Fruit fly (Drosophila melanogaster): ENCODE measurements around the gene Gnmt.

Gnmt gene

dm6 chr3R:12712178-12713172 is 38.1 kb downstream of the Gnmt start, which contains the start of gene PolQ:
TSS of gene PolQ (minus strand) at chr3R:12712299.
- peak; percentile 96 for TF ChIP-seq N (GFP tag; optimal IDR thresholded peaks at IDR 0.05)
- peak; percentile 68 for TF ChIP-seq Hr78 (GFP tag; optimal IDR thresholded peaks at IDR 0.05)

dm6 chr3R:12715253-12715652 is 40.8 kb downstream of the Gnmt start:
- no peak for TF ChIP-seq Dfd (GFP tag; optimal IDR thresholded peaks at IDR 0.05)
- no peak for TF ChIP-seq brk (GFP tag; optimal IDR thresholded peaks at IDR 0.05)
- TF ChIP-seq CG32264 (GFP tag; optimal IDR thresholded peaks at IDR 0.05) = no peak
- no peak for TF ChIP-seq Hnf4 (GFP tag; optimal IDR thresholded peaks at IDR 0.05)
- no peak for TF ChIP-seq jim (GFP tag; optimal IDR thresholded peaks at IDR 0.05)
- TF ChIP-seq dmrt93B (GFP tag; optimal IDR thresholded peaks at IDR 0.05) = no peak
- no peak for TF ChIP-seq dl (GFP tag; optimal IDR thresholded peaks at IDR 0.05; ENCODE audit: insufficient read depth in 1 of 2, partially characterized antibody in 2 of 2)
- no peak for TF ChIP-seq dsf (GFP tag; optimal IDR thresholded peaks at IDR 0.05; ENCODE audit: borderline replicate concordance)
- no peak for TF ChIP-seq foxo (GFP tag; optimal IDR thresholded peaks at IDR 0.05)

- no peak for TF ChIP-seq h (GFP tag; optimal IDR thresholded peaks at IDR 0.05)
- TF ChIP-seq Rel (GFP tag; optimal IDR thresholded peaks at IDR 0.05) = no peak
- peak; percentile 70 for TF ChIP-seq Rel (tag; optimal IDR thresholded peaks at IDR 0.05)
- TF ChIP-seq Sp1 (GFP tag; optimal IDR thresholded peaks at IDR 0.05) = peak; percentile 57
Measured at dm6 chr3R:12716251-12716650, 41.8 kb downstream of the Gnmt start.

dm6 chr3R:12716894-12717293 is 42.5 kb downstream of the Gnmt start:
- TF ChIP-seq Myc (optimal IDR thresholded peaks at IDR 0.05) (no peak), jim (GFP tag; optimal IDR thresholded peaks at IDR 0.05) (no peak), psq (GFP tag; optimal IDR thresholded peaks at IDR 0.05) (no peak), br (GFP tag; optimal IDR thresholded peaks at IDR 0.05) (no peak), sage (GFP tag; optimal IDR thresholded peaks at IDR 0.05) (no peak), foxo (GFP tag; optimal IDR thresholded peaks at IDR 0.05) (no peak), lola (GFP tag; optimal IDR thresholded peaks at IDR 0.05) (no peak), tai (GFP tag; optimal IDR thresholded peaks at IDR 0.05) (no peak), OdsH (GFP tag; optimal IDR thresholded peaks at IDR 0.05) (no peak), dmrt93B (GFP tag; optimal IDR thresholded peaks at IDR 0.05) (no peak), Vsx2 (GFP tag; optimal IDR thresholded peaks at IDR 0.05; ENCODE audit: partially characterized antibody) (no peak), h (GFP tag; optimal IDR thresholded peaks at IDR 0.05) (no peak), Mio (GFP tag; optimal IDR thresholded peaks at IDR 0.05) (no peak), dsf (GFP tag; optimal IDR thresholded peaks at IDR 0.05; ENCODE audit: borderline replicate concordance) (no peak), GATAd (GFP tag; optimal IDR thresholded peaks at IDR 0.05) (no peak), rgr (GFP tag; optimal IDR thresholded peaks at IDR 0.05) (no peak), Dfd (GFP tag; optimal IDR thresholded peaks at IDR 0.05) (no peak), Abd-B (GFP tag; optimal IDR thresholded peaks at IDR 0.05) (no peak)

- no peak for TF ChIP-seq brk (GFP tag; optimal IDR thresholded peaks at IDR 0.05)
- peak; percentile 45 for TF ChIP-seq rgr (GFP tag; optimal IDR thresholded peaks at IDR 0.05)
- peak; percentile 29 for TF ChIP-seq ey (GFP tag; optimal IDR thresholded peaks at IDR 0.05)
- no peak for TF ChIP-seq dl (GFP tag; optimal IDR thresholded peaks at IDR 0.05; ENCODE audit: insufficient read depth in 1 of 2, partially characterized antibody in 2 of 2)
- peak in 1 of 2 experiments; percentile 65 for TF ChIP-seq foxo (GFP tag; optimal IDR thresholded peaks at IDR 0.05)
- TF ChIP-seq Vsx2 (GFP tag; optimal IDR thresholded peaks at IDR 0.05; ENCODE audit: partially characterized antibody) = peak; percentile 39
- TF ChIP-seq woc (GFP tag; optimal IDR thresholded peaks at IDR 0.05) = peak; percentile 11
- TF ChIP-seq Rel (GFP tag; optimal IDR thresholded peaks at IDR 0.05) = peak; percentile 13
- TF ChIP-seq Rel (tag; optimal IDR thresholded peaks at IDR 0.05) = peak; percentile 29
- TF ChIP-seq tai (GFP tag; optimal IDR thresholded peaks at IDR 0.05) = no peak
- peak; percentile 61 for TF ChIP-seq fru (GFP tag; optimal IDR thresholded peaks at IDR 0.05)
- TF ChIP-seq Dif (GFP tag; optimal IDR thresholded peaks at IDR 0.05; ENCODE audit: partially characterized antibody) = no peak
- TF ChIP-seq OdsH (GFP tag; optimal IDR thresholded peaks at IDR 0.05) = peak; percentile 59
- no peak for TF ChIP-seq pan (optimal IDR thresholded peaks at IDR 0.05)
- peak; percentile 28 for TF ChIP-seq br (GFP tag; optimal IDR thresholded peaks at IDR 0.05)
- no peak for TF ChIP-seq dsf (GFP tag; optimal IDR thresholded peaks at IDR 0.05; ENCODE audit: borderline replicate concordance)
- TF ChIP-seq HLH106 (tag; optimal IDR thresholded peaks at IDR 0.05) = no peak
- TF ChIP-seq CG32264 (GFP tag; optimal IDR thresholded peaks at IDR 0.05) = no peak
- peak; percentile 26 for TF ChIP-seq Sp1 (GFP tag; optimal IDR thresholded peaks at IDR 0.05)
- TF ChIP-seq h (GFP tag; optimal IDR thresholded peaks at IDR 0.05) = peak; percentile 45
Measured at dm6 chr3R:12717588-12718535, 43.5 kb downstream of the Gnmt start.
